Fruit fly (Drosophila melanogaster) whole organism, embryonic: ENCODE results near the gene CG3632.

Experiments used
- Aef1 ChIP-seq: fragments of 200-800 bp; sonication (Bioruptor generic); IDR thresholded peaks from 3 replicates; pipeline ENCODE4 v1.3.6; 2022; ENCODE audit warnings: missing biosample characterization, missing genetic modification characterization
- Antp ChIP-seq: fragments of 200-800 bp; sonication (Bioruptor generic); optimal IDR thresholded peaks from 3 replicates; lab custom pipeline; 2016; ENCODE audit warnings: missing biosample characterization, missing genetic modification characterization
- Atf6 ChIP-seq: fragments of 200-800 bp; sonication (Bioruptor generic); IDR thresholded peaks from 2 replicates; pipeline ENCODE4 v1.3.6; 2022; ENCODE audit warnings: missing biosample characterization, missing genetic modification characterization
- CG1024 ChIP-seq: fragments of 200-800 bp; sonication (Bioruptor generic); IDR thresholded peaks from 2 replicates; pipeline ENCODE4 v1.3.6; 2022; ENCODE audit warnings: missing biosample characterization, missing genetic modification characterization
- CG10565 ChIP-seq: fragments of 200-800 bp; sonication (Bioruptor generic); optimal IDR thresholded peaks from 3 replicates; lab custom pipeline; 2016; ENCODE audit warnings: missing biosample characterization, mild to moderate bottlenecking, missing genetic modification characterization
- CG12104 ChIP-seq: fragments of 200-800 bp; sonication (Bioruptor generic); optimal IDR thresholded peaks from 3 replicates; lab custom pipeline; 2016; ENCODE audit warnings: missing biosample characterization, missing genetic modification characterization
- CG12391 ChIP-seq: fragments of 200-800 bp; sonication (Bioruptor generic); optimal IDR thresholded peaks from 3 replicates; lab custom pipeline; 2018; ENCODE audit warnings: missing biosample characterization, mild to moderate bottlenecking, missing genetic modification characterization, moderate library complexity
- CG13287 ChIP-seq: fragments of 200-800 bp; sonication (Bioruptor generic); IDR thresholded peaks from 2 replicates; pipeline ENCODE4 v1.3.6; 2022; ENCODE audit warnings: missing biosample characterization, missing genetic modification characterization; ENCODE audit not compliant: partially characterized antibody
- CG17802 ChIP-seq: fragments of 200-800 bp; sonication (Bioruptor generic); optimal IDR thresholded peaks from 2 replicates; lab custom pipeline; 2018; ENCODE audit warnings: missing biosample characterization, mild to moderate bottlenecking, missing genetic modification characterization, moderate library complexity
- CG2129 ChIP-seq: fragments of 200-800 bp; sonication (Bioruptor generic); IDR thresholded peaks from 2 replicates; pipeline ENCODE4 v1.3.6; 2022; ENCODE audit warnings: missing biosample characterization, missing genetic modification characterization; ENCODE audit not compliant: partially characterized antibody
- CG2875 ChIP-seq: fragments of 200-800 bp; sonication (Bioruptor generic); optimal IDR thresholded peaks from 2 replicates; lab custom pipeline; 2017; ENCODE audit warnings: missing biosample characterization, mild to moderate bottlenecking, missing genetic modification characterization, missing genetic modification reagents
- CG3163 ChIP-seq: fragments of 200-800 bp; sonication (Bioruptor generic); optimal IDR thresholded peaks from 3 replicates; lab custom pipeline; 2016; ENCODE audit warnings: missing biosample characterization, missing genetic modification characterization
- CG3407 ChIP-seq: fragments of 200-800 bp; sonication (Bioruptor generic); optimal IDR thresholded peaks from 2 replicates; lab custom pipeline; 2018; ENCODE audit warnings: missing biosample characterization, mild to moderate bottlenecking, missing genetic modification characterization
- CG42726 ChIP-seq: fragments of 200-800 bp; sonication (Bioruptor generic); IDR thresholded peaks from 2 replicates; pipeline ENCODE4 v1.3.6; 2022; ENCODE audit warnings: missing biosample characterization, missing genetic modification characterization; ENCODE audit not compliant: partially characterized antibody
- CG4820 ChIP-seq: fragments of 200-800 bp; sonication (Bioruptor generic); optimal IDR thresholded peaks from 3 replicates; lab custom pipeline; 2016; ENCODE audit warnings: missing biosample characterization, missing genetic modification characterization
- CG5180 ChIP-seq: fragments of 200-800 bp; sonication (Bioruptor generic); optimal IDR thresholded peaks from 3 replicates; lab custom pipeline; 2017; ENCODE audit warnings: missing biosample characterization, missing genetic modification characterization, mild to moderate bottlenecking, moderate library complexity, missing genetic modification reagents
- CG6765 ChIP-seq: fragments of 200-800 bp; sonication (Bioruptor generic); optimal IDR thresholded peaks from 3 replicates; lab custom pipeline; 2017; ENCODE audit warnings: missing biosample characterization, mild to moderate bottlenecking, missing genetic modification characterization
- CG7271 ChIP-seq: fragments of 200-800 bp; sonication (Bioruptor generic); optimal IDR thresholded peaks from 2 replicates; lab custom pipeline; 2018; ENCODE audit warnings: missing biosample characterization, mild to moderate bottlenecking, missing genetic modification characterization, moderate library complexity
- CG7839 ChIP-seq: fragments of 200-800 bp; sonication (Bioruptor generic); optimal IDR thresholded peaks from 3 replicates; lab custom pipeline; 2018; ENCODE audit warnings: missing biosample characterization, mild to moderate bottlenecking, missing genetic modification characterization, moderate library complexity
- CG7963 ChIP-seq: fragments of 200-800 bp; sonication (Bioruptor generic); IDR thresholded peaks from 3 replicates; pipeline ENCODE4 v1.3.6; 2022; ENCODE audit warnings: missing biosample characterization, missing genetic modification characterization; ENCODE audit not compliant: partially characterized antibody
- CG8478 ChIP-seq: fragments of >200 bp; optimal IDR thresholded peaks from 2 replicates; lab custom pipeline; 2018
- CG8924 ChIP-seq: fragments of 200-800 bp; optimal IDR thresholded peaks from 3 replicates; lab custom pipeline; 2019; ENCODE audit warnings: missing biosample characterization, mild to moderate bottlenecking, missing genetic modification characterization, moderate library complexity
- CG8944 ChIP-seq: fragments of 200-800 bp; sonication (Bioruptor generic); optimal IDR thresholded peaks from 3 replicates; lab custom pipeline; 2016; ENCODE audit warnings: missing biosample characterization, missing genetic modification characterization
- CoRest ChIP-seq: fragments of 200-800 bp; sonication (Bioruptor generic); optimal IDR thresholded peaks from 3 replicates; lab custom pipeline; 2018; ENCODE audit warnings: missing biosample characterization, mild to moderate bottlenecking, missing genetic modification characterization, moderate library complexity
- GATAe ChIP-seq: fragments of 200-800 bp; sonication (Bioruptor generic); conservative IDR thresholded peaks from 2 replicates; pipeline ENCODE4 v1.3.6; 2022; ENCODE audit warnings: missing biosample characterization, missing genetic modification characterization
- HHEX ChIP-seq: fragments of 200-800 bp; sonication (Bioruptor generic); optimal IDR thresholded peaks from 3 replicates; lab custom pipeline; 2017; ENCODE audit warnings: missing biosample characterization, mild to moderate bottlenecking, missing genetic modification characterization, missing genetic modification reagents
- HmgZ ChIP-seq: fragments of 200-800 bp; sonication (Bioruptor generic); optimal IDR thresholded peaks from 2 replicates; lab custom pipeline; 2018; ENCODE audit warnings: missing biosample characterization, mild to moderate bottlenecking, missing genetic modification characterization
- Hsf ChIP-seq: fragments of 200-800 bp; sonication (Bioruptor generic); optimal IDR thresholded peaks from 3 replicates; lab custom pipeline; 2016; ENCODE audit warnings: missing biosample characterization, missing genetic modification characterization
- Lim3 ChIP-seq: fragments of 200-800 bp; sonication (Bioruptor generic); IDR thresholded peaks from 2 replicates; pipeline ENCODE4 v1.3.6; 2022; ENCODE audit warnings: missing biosample characterization, missing genetic modification characterization
- NK7.1 ChIP-seq: fragments of 200-800 bp; sonication (Bioruptor generic); optimal IDR thresholded peaks from 3 replicates; lab custom pipeline; 2016; ENCODE audit warnings: missing biosample characterization, missing genetic modification characterization
- Rfx ChIP-seq: fragments of 200-800 bp; sonication (Bioruptor generic); IDR thresholded peaks from 2 replicates; pipeline ENCODE4 v1.3.6; 2022; ENCODE audit warnings: missing biosample characterization, missing genetic modification characterization
- Sox100B ChIP-seq: fragments of 200-800 bp; sonication (Bioruptor generic); optimal IDR thresholded peaks from 3 replicates; lab custom pipeline; 2018; ENCODE audit warnings: missing biosample characterization, mild to moderate bottlenecking, missing genetic modification characterization
- Trl ChIP-seq, 3 experiments: fragments of >200 bp in 2 of 3; fragments of 200-800 bp in 1 of 3; sonication (Bioruptor generic) in 1 of 3; optimal IDR thresholded peaks; 2 replicates in 1 of 3; 3 replicates in 2 of 3; lab custom pipeline; 2016 to 2017; ENCODE audit warnings: missing biosample characterization in 1 of 3, missing genetic modification characterization in 1 of 3
- amos ChIP-seq: fragments of 200-800 bp; sonication (Bioruptor generic); IDR thresholded peaks from 2 replicates; pipeline ENCODE4 v1.3.6; 2022; ENCODE audit warnings: missing biosample characterization, missing genetic modification characterization; ENCODE audit not compliant: partially characterized antibody
- az2 ChIP-seq: fragments of 200-800 bp; sonication (Bioruptor generic); optimal IDR thresholded peaks from 3 replicates; lab custom pipeline; 2016; ENCODE audit warnings: missing biosample characterization, missing genetic modification characterization
- bab2 ChIP-seq: fragments of 200-800 bp; sonication (Bioruptor generic); optimal IDR thresholded peaks from 2 replicates; lab custom pipeline; 2016; ENCODE audit warnings: missing biosample characterization, missing genetic modification characterization
- cad ChIP-seq: fragments of >200 bp; optimal IDR thresholded peaks from 2 replicates; lab custom pipeline; 2017; ENCODE audit warnings: missing biosample characterization, missing genetic modification characterization
- chm ChIP-seq: fragments of 200-800 bp; sonication (Bioruptor generic); IDR thresholded peaks from 2 replicates; pipeline ENCODE4 v1.3.6; 2022; ENCODE audit warnings: missing biosample characterization, missing genetic modification characterization
- ci ChIP-seq: fragments of 200-800 bp; sonication (Bioruptor generic); IDR thresholded peaks from 3 replicates; pipeline ENCODE4 v1.3.6; 2022; ENCODE audit warnings: missing biosample characterization, missing genetic modification characterization
- crp ChIP-seq, 2 experiments: fragments of 200-800 bp; sonication (Bioruptor generic); optimal IDR thresholded peaks; 2 replicates in 1 of 2; 3 replicates in 1 of 2; lab custom pipeline; 2017; ENCODE audit warnings: missing biosample characterization in 2 of 2, missing genetic modification characterization in 2 of 2, mild to moderate bottlenecking in 1 of 2, moderate library complexity in 1 of 2
- luna ChIP-seq: fragments of 200-800 bp; sonication (Bioruptor generic); optimal IDR thresholded peaks from 2 replicates; lab custom pipeline; 2016; ENCODE audit warnings: missing biosample characterization, missing genetic modification characterization
- otp ChIP-seq: fragments of 200-800 bp; sonication (Bioruptor generic); IDR thresholded peaks from 3 replicates; pipeline ENCODE4, ENCODE4 v1.3.6; 2022; ENCODE audit warnings: missing biosample characterization, missing genetic modification characterization
- p53 ChIP-seq: fragments of 200-800 bp; sonication (Bioruptor generic); optimal IDR thresholded peaks from 2 replicates; lab custom pipeline; 2016; ENCODE audit warnings: missing biosample characterization, missing genetic modification characterization
- pros ChIP-seq: fragments of 200-800 bp; sonication (Bioruptor generic); optimal IDR thresholded peaks from 3 replicates; lab custom pipeline; 2019; ENCODE audit warnings: missing biosample characterization, mild to moderate bottlenecking, missing genetic modification characterization, moderate library complexity
- row ChIP-seq: fragments of 200-800 bp; sonication (Bioruptor generic); IDR thresholded peaks from 3 replicates; pipeline ENCODE4 v1.3.6; 2022; ENCODE audit warnings: missing biosample characterization, missing genetic modification characterization
- sim ChIP-seq: fragments of 200-800 bp; sonication (Bioruptor generic); IDR thresholded peaks from 2 replicates; pipeline ENCODE4 v1.3.6; 2022; ENCODE audit warnings: missing biosample characterization, missing genetic modification characterization
- sug ChIP-seq: fragments of 200-800 bp; optimal IDR thresholded peaks from 2 replicates; lab custom pipeline; 2019; ENCODE audit warnings: missing biosample characterization, mild to moderate bottlenecking, missing genetic modification characterization, moderate library complexity
- twi ChIP-seq: fragments of 200-800 bp; optimal IDR thresholded peaks from 2 replicates; lab custom pipeline; 2019; ENCODE audit warnings: missing biosample characterization, mild to moderate bottlenecking, missing genetic modification characterization, moderate library complexity
- wdn ChIP-seq: fragments of 200-800 bp; sonication (Bioruptor generic); IDR thresholded peaks from 2 replicates; pipeline ENCODE4 v1.3.6; 2022; ENCODE audit warnings: missing biosample characterization, missing genetic modification characterization
- yki ChIP-seq: fragments of >200 bp; optimal IDR thresholded peaks from 3 replicates; lab custom pipeline; 2018

CG3632 gene

dm6 chrX:16333434-16334141 is 37.1 kb downstream of the CG3632 start, which contains the start of the genes CG9921 and Dsp1 (continued):
- no peak for TF ChIP-seq CoRest (tag; lab: Kevin White, UChicago)
- peak; percentile 75 for TF ChIP-seq chm (GFP tag; lab: Robert Waterston, UW)
- TF ChIP-seq p53 (GFP tag; lab: Kevin White, UChicago): no peak
- TF ChIP-seq otp: no peak
- no peak for TF ChIP-seq CG8944 (GFP tag; lab: Kevin White, UChicago)
- TF ChIP-seq CG42726 (GFP tag; lab: Robert Waterston, UW): no peak
- no peak for TF ChIP-seq Sox100B (GFP tag; lab: Kevin White, UChicago)
- no peak for TF ChIP-seq CG17802
- TF ChIP-seq Antp: no peak
- no peak for TF ChIP-seq twi
- no peak for TF ChIP-seq CG12104 (GFP tag; lab: Kevin White, UChicago)
- peak; percentile 11; the same call in 1 of the 2 replicates for TF ChIP-seq CG13287 (GFP tag; lab: Robert Waterston, UW)
- TF ChIP-seq amos (GFP tag; lab: Robert Waterston, UW): peak; percentile 17; the same call in 1 of the 2 replicates
- no peak for TF ChIP-seq az2 (GFP tag; lab: Kevin White, UChicago)
- TF ChIP-seq Hsf: no peak
- no peak for TF ChIP-seq CG6765
- peak; percentile 8 for TF ChIP-seq CG8478 (lab: Kevin White, UChicago)
- no peak for TF ChIP-seq CG2875 (GFP tag; lab: Kevin White, UChicago)
- peak; percentile 4 for TF ChIP-seq HHEX
- no peak for TF ChIP-seq crp (GFP tag; optimal IDR thresholded peaks at IDR 0.05; lab: Kevin White, UChicago)
- no peak for TF ChIP-seq Lim3
- peak; percentile 45 for TF ChIP-seq CG8924
- peak; percentile 44 for TF ChIP-seq Atf6 (GFP tag; lab: Robert Waterston, UW)
- TF ChIP-seq CG7963: no peak
- no peak for TF ChIP-seq CG7271 (tag; lab: Kevin White, UChicago)
- peak; percentile 97 for TF ChIP-seq Trl (optimal IDR thresholded peaks at IDR 0.05; lab: Kevin White, UChicago)
- TF ChIP-seq Trl (GFP tag; optimal IDR thresholded peaks at IDR 0.05; lab: Kevin White, UChicago): no peak
- TF ChIP-seq sim: no peak
- TF ChIP-seq CG1024 (GFP tag; lab: Robert Waterston, UW): 0 out of 2 replicates have a peak, but pooled peaks have one; percentile 6
- peak; percentile 26 for TF ChIP-seq sug (tag; lab: Kevin White, UChicago)
- no peak for TF ChIP-seq NK7.1 (GFP tag; lab: Kevin White, UChicago)
- no peak for TF ChIP-seq CG7839 (tag; lab: Kevin White, UChicago)
- TF ChIP-seq wdn (GFP tag; lab: Robert Waterston, UW): peak; percentile 26; the same call in 1 of the 2 replicates
- no peak for TF ChIP-seq bab2
- no peak for TF ChIP-seq CG5180
- TF ChIP-seq CG3163 (GFP tag; lab: Kevin White, UChicago): peak; percentile 73
- no peak for TF ChIP-seq CG12391 (tag; lab: Kevin White, UChicago)
- no peak for TF ChIP-seq CG10565 (GFP tag; lab: Kevin White, UChicago)
- TF ChIP-seq HmgZ (tag; lab: Kevin White, UChicago): peak; percentile 65
- TF ChIP-seq pros: no peak
- TF ChIP-seq yki (lab: Kevin White, UChicago): peak; percentile 90
- TF ChIP-seq GATAe (GFP tag; lab: Robert Waterston, UW): no peak
- no peak for TF ChIP-seq row (GFP tag; lab: Robert Waterston, UW)
- TF ChIP-seq ci (GFP tag; lab: Robert Waterston, UW): peak; percentile 62; the same call in 2 of the 3 replicates
- TF ChIP-seq cad (GFP tag; lab: Kevin White, UChicago): peak; percentile 27
- TF ChIP-seq CG2129 (GFP tag; lab: Robert Waterston, UW): no peak
- TF ChIP-seq Rfx: peak; percentile 32; the same call in 1 of the 2 replicates
- TF ChIP-seq Aef1 (GFP tag; lab: Robert Waterston, UW): peak; percentile 38; the same call in 2 of the 3 replicates
- no peak for TF ChIP-seq luna
- TF ChIP-seq CG4820 (GFP tag; lab: Kevin White, UChicago): no peak
- no peak for TF ChIP-seq CG3407
